Worm (Caenorhabditis elegans) whole organism, midembryonic: ENCODE results near the gene srg-58.

Experiments
- cog-1 ChIP-seq: sonication (generic microtip); optimal IDR thresholded peaks from 2 replicates; lab custom pipeline; 2016; ENCODE audit warnings: missing genetic modification characterization, missing compliant biosample characterization
- flt-1 ChIP-seq: fragments of 200-800 bp; sonication (Bioruptor generic); IDR thresholded peaks from 2 replicates; pipeline ENCODE4 v1.3.6; 2022; ENCODE audit warnings: missing genetic modification characterization, missing compliant biosample characterization
- ztf-29 ChIP-seq: fragments of 200-800 bp; sonication (Bioruptor generic); IDR thresholded peaks from 2 replicates; pipeline ENCODE4 v1.3.6; 2022; ENCODE audit warnings: missing genetic modification reagents, missing genetic modification characterization, missing compliant biosample characterization

DNA sequence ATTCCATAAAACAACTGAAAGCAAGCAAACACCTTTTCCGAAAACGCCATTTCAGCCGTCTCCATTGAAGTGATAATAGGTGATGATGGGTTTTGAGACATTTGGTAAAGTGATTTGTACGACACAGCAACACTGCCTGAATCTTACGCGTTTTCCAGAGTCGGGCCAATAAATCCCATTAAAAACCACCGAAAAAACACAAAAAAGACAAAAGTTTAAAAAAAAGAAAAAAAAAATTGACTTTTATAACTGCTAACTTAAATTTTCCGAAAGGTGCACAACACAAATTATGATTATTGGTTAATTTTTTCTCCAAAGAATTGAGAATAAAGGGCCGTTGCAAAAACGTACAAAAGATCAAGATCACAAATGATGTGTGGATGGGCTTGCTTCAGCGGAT lies 25.0 kb downstream of the srg-58 start, which contains the start of gene srg-57:
- TF ChIP-seq flt-1 (GFP tag; lab: Robert Waterston, UW) (no peak), ztf-29 (GFP tag; lab: Robert Waterston, UW) (no peak), cog-1 (tag; lab: Kevin White, UChicago) (no peak)
